Worm (Caenorhabditis elegans) whole organism, mixed stage, embryonic: ENCODE measurements around the gene ocr-1.

Source experiments
- blmp-1 ChIP-seq: fragments of 150-350 bp; optimal IDR thresholded peaks from 2 replicates; lab custom pipeline; 2014; ENCODE audit warnings: missing biosample characterization, missing genetic modification characterization
- elt-3 ChIP-seq: fragments of 150-350 bp; optimal IDR thresholded peaks from 2 replicates; lab custom pipeline; 2014; ENCODE audit warnings: missing biosample characterization, missing genetic modification characterization
- lin-13 ChIP-seq: fragments of 150-350 bp; optimal IDR thresholded peaks from 2 replicates; lab custom pipeline; 2014; ENCODE audit warnings: missing biosample characterization, missing genetic modification characterization
- nhr-28 ChIP-seq: fragments of 150-350 bp; optimal IDR thresholded peaks from 2 replicates; lab custom pipeline; 2014; ENCODE audit warnings: missing biosample characterization, missing genetic modification characterization
- nhr-76 ChIP-seq: sonication (generic microtip); optimal IDR thresholded peaks from 2 replicates; lab custom pipeline; 2017; ENCODE audit warnings: missing biosample characterization, missing genetic modification characterization
- snpc-4 ChIP-seq: fragments of 150-350 bp; optimal IDR thresholded peaks from 2 replicates; lab custom pipeline; 2014; ENCODE audit warnings: missing biosample characterization, missing genetic modification characterization
- sptf-1 ChIP-seq: sonication (generic microtip); optimal IDR thresholded peaks from 2 replicates; lab custom pipeline; 2017; ENCODE audit warnings: mild to moderate bottlenecking, missing genetic modification characterization, moderate library complexity, missing compliant biosample characterization

ce11 chrV:10724472-10724871 lies 39.7 kb upstream of the ocr-1 start:
- TF ChIP-seq sptf-1 (tag; lab: Kevin White, UChicago) (no peak), nhr-76 (tag; lab: Kevin White, UChicago) (no peak), lin-13 (tag; lab: Kevin White, UChicago) (no peak), nhr-28 (tag; lab: Kevin White, UChicago) (no peak), blmp-1 (tag; lab: Kevin White, UChicago) (no peak), snpc-4 (tag; lab: Kevin White, UChicago) (no peak), elt-3 (no peak)
